Worm (Caenorhabditis elegans) whole organism, late embryonic: Measurements from ENCODE around the gene C05E11.7.
A peak's percentile ranks its signal among the peaks of the same experiment; 100 is the strongest.

Source experiments
- C38D4.7 ChIP-seq: fragments of 200-800 bp; sonication (Bioruptor generic); optimal IDR thresholded peaks from 2 replicates; lab custom pipeline; 2018; ENCODE audit warnings: mild to moderate bottlenecking, missing genetic modification characterization, moderate library complexity, missing compliant biosample characterization
- K02D7.2 ChIP-seq: sonication (generic microtip); optimal IDR thresholded peaks from 2 replicates; lab custom pipeline; 2017; ENCODE audit warnings: mild to moderate bottlenecking, missing genetic modification characterization, missing compliant biosample characterization
- T23F11.4 ChIP-seq: fragments of 200-800 bp; sonication (Bioruptor generic); optimal IDR thresholded peaks from 2 replicates; lab custom pipeline; 2018; ENCODE audit warnings: mild to moderate bottlenecking, missing genetic modification characterization, missing compliant biosample characterization
- Y22D7AL.16 ChIP-seq: sonication (generic microtip); optimal IDR thresholded peaks from 2 replicates; lab custom pipeline; 2016; ENCODE audit warnings: missing genetic modification characterization, missing compliant biosample characterization
- ama-1 ChIP-seq: fragments of 150-350 bp; optimal IDR thresholded peaks from 2 replicates; lab custom pipeline; 2014
- ceh-14 ChIP-seq: sonication (generic microtip); optimal IDR thresholded peaks from 2 replicates; lab custom pipeline; 2016; ENCODE audit warnings: missing genotype, missing genetic modification characterization, missing compliant biosample characterization
- ceh-18 ChIP-seq: sonication (generic microtip); optimal IDR thresholded peaks from 2 replicates; lab custom pipeline; 2016; ENCODE audit warnings: missing genetic modification characterization, missing compliant biosample characterization
- ceh-19 ChIP-seq: fragments of 200-800 bp; sonication (Bioruptor generic); optimal IDR thresholded peaks from 2 replicates; lab custom pipeline; 2018; ENCODE audit warnings: mild to moderate bottlenecking, missing genetic modification characterization, missing compliant biosample characterization
- ceh-2 ChIP-seq: sonication (generic microtip); optimal IDR thresholded peaks from 2 replicates; lab custom pipeline; 2016; ENCODE audit warnings: missing genotype, missing genetic modification characterization, missing compliant biosample characterization
- ceh-24 ChIP-seq: sonication (generic microtip); optimal IDR thresholded peaks from 2 replicates; lab custom pipeline; 2016; ENCODE audit warnings: mild to moderate bottlenecking, missing genetic modification characterization, missing compliant biosample characterization
- ceh-31 ChIP-seq: sonication (generic microtip); optimal IDR thresholded peaks from 2 replicates; lab custom pipeline; 2016; ENCODE audit warnings: missing genetic modification characterization, missing compliant biosample characterization
- ceh-34 ChIP-seq: sonication (generic microtip); optimal IDR thresholded peaks from 2 replicates; lab custom pipeline; 2016; ENCODE audit warnings: mild to moderate bottlenecking, missing genetic modification characterization, missing compliant biosample characterization
- ceh-45 ChIP-seq: fragments of 200-800 bp; sonication (Bioruptor generic); IDR thresholded peaks from 2 replicates; pipeline ENCODE4 v1.3.6; 2022; ENCODE audit warnings: missing genetic modification reagents, missing genetic modification characterization, missing compliant biosample characterization
- ceh-48 ChIP-seq: sonication (generic microtip); optimal IDR thresholded peaks from 2 replicates; lab custom pipeline; 2016; ENCODE audit warnings: missing genetic modification characterization, inconsistent platforms, missing compliant biosample characterization
- ceh-6 ChIP-seq: fragments of 200-800 bp; sonication (Bioruptor generic); optimal IDR thresholded peaks from 2 replicates; lab custom pipeline; 2018; ENCODE audit warnings: mild to moderate bottlenecking, missing genetic modification characterization, missing compliant biosample characterization
- ceh-9 ChIP-seq: sonication (generic microtip); optimal IDR thresholded peaks from 2 replicates; lab custom pipeline; 2016; ENCODE audit warnings: mild to moderate bottlenecking, missing genetic modification characterization, inconsistent platforms, missing compliant biosample characterization
- che-1 ChIP-seq: sonication (generic microtip); optimal IDR thresholded peaks from 2 replicates; lab custom pipeline; 2016; ENCODE audit warnings: mild to moderate bottlenecking, missing genetic modification characterization, missing compliant biosample characterization
- dmd-4 ChIP-seq: sonication (generic microtip); optimal IDR thresholded peaks from 2 replicates; lab custom pipeline; 2016; ENCODE audit warnings: borderline replicate concordance, missing genetic modification characterization, missing compliant biosample characterization
- dve-1 ChIP-seq: sonication (generic microtip); optimal IDR thresholded peaks from 2 replicates; lab custom pipeline; 2017; ENCODE audit warnings: antibody characterized with exemption, mild to moderate bottlenecking, missing genetic modification characterization, missing compliant biosample characterization
- elt-4 ChIP-seq: sonication (generic microtip); optimal IDR thresholded peaks from 2 replicates; lab custom pipeline; 2016; ENCODE audit warnings: missing genetic modification characterization, missing compliant biosample characterization
- fkh-10 ChIP-seq: fragments of 150-350 bp; optimal IDR thresholded peaks from 2 replicates; lab custom pipeline; 2014; ENCODE audit warnings: missing biosample characterization, missing genetic modification reagents, missing genetic modification characterization
- fkh-6 ChIP-seq: sonication (generic microtip); optimal IDR thresholded peaks from 2 replicates; lab custom pipeline; 2016; ENCODE audit warnings: missing genetic modification characterization, missing compliant biosample characterization
- gmeb-2 ChIP-seq: sonication (generic microtip); optimal IDR thresholded peaks from 2 replicates; lab custom pipeline; 2016; ENCODE audit warnings: missing genetic modification characterization, inconsistent platforms, missing compliant biosample characterization
- hlh-13 ChIP-seq: fragments of 200-800 bp; sonication (Bioruptor generic); optimal IDR thresholded peaks from 2 replicates; lab custom pipeline; 2018; ENCODE audit warnings: mild to moderate bottlenecking, missing genetic modification characterization, missing compliant biosample characterization
- hlh-15 ChIP-seq: sonication (generic microtip); optimal IDR thresholded peaks from 2 replicates; lab custom pipeline; 2016; ENCODE audit warnings: missing genetic modification characterization, missing compliant biosample characterization
- hlh-8 ChIP-seq: sonication (generic microtip); optimal IDR thresholded peaks from 2 replicates; lab custom pipeline; 2016; ENCODE audit warnings: missing genotype, missing genetic modification characterization, missing compliant biosample characterization
- lin-11 ChIP-seq: fragments of 200-800 bp; sonication (Bioruptor generic); optimal IDR thresholded peaks from 2 replicates; lab custom pipeline; 2018; ENCODE audit warnings: mild to moderate bottlenecking, missing genetic modification characterization, missing compliant biosample characterization
- madf-2 ChIP-seq: sonication (generic microtip); optimal IDR thresholded peaks from 2 replicates; lab custom pipeline; 2017; ENCODE audit warnings: missing genetic modification characterization, missing compliant biosample characterization
- mec-3 ChIP-seq: sonication (generic microtip); optimal IDR thresholded peaks from 2 replicates; lab custom pipeline; 2016; ENCODE audit warnings: borderline replicate concordance, missing genetic modification characterization, missing compliant biosample characterization
- npax-4 ChIP-seq: sonication (generic microtip); optimal IDR thresholded peaks from 2 replicates; lab custom pipeline; 2016; ENCODE audit warnings: missing genetic modification characterization, missing compliant biosample characterization
- pag-3 ChIP-seq: sonication (generic microtip); optimal IDR thresholded peaks from 2 replicates; lab custom pipeline; 2016; ENCODE audit warnings: missing compliant biosample characterization, missing genetic modification characterization, borderline replicate concordance
- pat-9 ChIP-seq: fragments of 200-800 bp; sonication (Bioruptor generic); optimal IDR thresholded peaks from 2 replicates; lab custom pipeline; 2018; ENCODE audit warnings: mild to moderate bottlenecking, missing genetic modification characterization, moderate library complexity, missing compliant biosample characterization
- pax-1 ChIP-seq: fragments of 150-350 bp; optimal IDR thresholded peaks from 2 replicates; lab custom pipeline; 2014; ENCODE audit warnings: missing biosample characterization, missing genetic modification characterization
- pha-2 ChIP-seq: sonication (generic microtip); optimal IDR thresholded peaks from 2 replicates; lab custom pipeline; 2017; ENCODE audit warnings: mild to moderate bottlenecking, missing genetic modification characterization, missing compliant biosample characterization
- pha-4 ChIP-seq: fragments of 150-350 bp; optimal IDR thresholded peaks from 2 replicates; lab custom pipeline; 2018; ENCODE audit warnings: missing biosample characterization, missing genetic modification reagents, missing genetic modification characterization
- ref-2 ChIP-seq: sonication (generic microtip); optimal IDR thresholded peaks from 2 replicates; lab custom pipeline; 2016; ENCODE audit warnings: missing genetic modification characterization, missing compliant biosample characterization
- rnt-1 ChIP-seq: sonication (generic microtip); optimal IDR thresholded peaks from 2 replicates; lab custom pipeline; 2016; ENCODE audit warnings: missing genetic modification characterization, missing compliant biosample characterization
- sox-2 ChIP-seq: fragments of 200-800 bp; sonication (Bioruptor generic); IDR thresholded peaks from 2 replicates; pipeline ENCODE4 v1.3.6; 2022; ENCODE audit warnings: missing genetic modification reagents, missing genetic modification characterization, missing compliant biosample characterization
- syd-9 ChIP-seq: sonication (generic microtip); optimal IDR thresholded peaks from 2 replicates; lab custom pipeline; 2016; ENCODE audit warnings: mild to moderate bottlenecking, missing genetic modification characterization, moderate library complexity, missing compliant biosample characterization
- tbx-2 ChIP-seq: sonication (generic microtip); optimal IDR thresholded peaks from 2 replicates; lab custom pipeline; 2016; ENCODE audit warnings: missing genetic modification characterization, missing compliant biosample characterization
- unc-42 ChIP-seq: sonication (generic microtip); optimal IDR thresholded peaks from 2 replicates; lab custom pipeline; 2016; ENCODE audit warnings: missing genotype, missing genetic modification characterization, missing compliant biosample characterization
- zip-5 ChIP-seq: sonication (generic microtip); optimal IDR thresholded peaks from 2 replicates; lab custom pipeline; 2016; ENCODE audit warnings: missing genetic modification characterization, missing compliant biosample characterization

C05E11.7 gene

ce11 chrX:4625080-4625479 lies 39.6 kb upstream of the C05E11.7 start:
- TF ChIP-seq madf-2 (tag; lab: Kevin White, UChicago) = no peak
- no peak for TF ChIP-seq pha-4 (tag; lab: Kevin White, UChicago)
- no peak for TF ChIP-seq ceh-34 (tag; lab: Kevin White, UChicago)
- TF ChIP-seq ceh-48 (tag; lab: Kevin White, UChicago) = no peak
- TF ChIP-seq hlh-8 (tag; lab: Kevin White, UChicago) = no peak
- TF ChIP-seq pag-3 = no peak
- no peak for TF ChIP-seq gmeb-2 (tag; lab: Kevin White, UChicago)
- no peak for TF ChIP-seq dve-1 (tag; lab: Kevin White, UChicago)
- no peak for TF ChIP-seq zip-5 (tag; lab: Kevin White, UChicago)
- TF ChIP-seq elt-4 = no peak
- TF ChIP-seq K02D7.2 (tag; lab: Kevin White, UChicago) = no peak
- TF ChIP-seq hlh-15 = no peak
- TF ChIP-seq pha-2 (tag; lab: Kevin White, UChicago) = no peak
- no peak for TF ChIP-seq ceh-45
- no peak for TF ChIP-seq tbx-2 (tag; lab: Kevin White, UChicago)
- TF ChIP-seq ref-2 (tag; lab: Kevin White, UChicago) = no peak
- no peak for TF ChIP-seq sox-2
- no peak for TF ChIP-seq fkh-6 (tag; lab: Kevin White, UChicago)
- TF ChIP-seq Y22D7AL.16 = no peak
- no peak for TF ChIP-seq pax-1 (tag; lab: Kevin White, UChicago)

- TF ChIP-seq unc-42 (tag; lab: Kevin White, UChicago) (peak; percentile 82), pat-9 (tag; lab: Kevin White, UChicago) (no peak), ceh-31 (tag; lab: Kevin White, UChicago) (peak; percentile 7)
Observed at ce11 chrX:4623707-4624106, 38.2 kb upstream of the C05E11.7 start.

ce11 chrX:4622024-4622423 lies 36.5 kb upstream of the C05E11.7 start, which contains the start of gene C46C11.3:
Gene C46C11.3, plus strand, starts transcription at chrX:4622324.
- TF ChIP-seq madf-2 (tag; lab: Kevin White, UChicago) (no peak), lin-11 (no peak), ceh-2 (tag; lab: Kevin White, UChicago) (no peak), npax-4 (tag; lab: Kevin White, UChicago) (no peak), ceh-6 (GFP tag; lab: Kevin White, UChicago) (no peak), syd-9 (tag; lab: Kevin White, UChicago) (no peak), hlh-13 (no peak), ceh-34 (tag; lab: Kevin White, UChicago) (no peak), rnt-1 (tag; lab: Kevin White, UChicago) (no peak), T23F11.4 (GFP tag; lab: Kevin White, UChicago) (no peak), ceh-9 (tag; lab: Kevin White, UChicago) (no peak), tbx-2 (tag; lab: Kevin White, UChicago) (no peak), pat-9 (tag; lab: Kevin White, UChicago) (no peak), ceh-18 (tag; lab: Kevin White, UChicago) (no peak), mec-3 (tag; lab: Kevin White, UChicago) (no peak), fkh-10 (GFP tag; lab: Kevin White, UChicago) (no peak)

DNA sequence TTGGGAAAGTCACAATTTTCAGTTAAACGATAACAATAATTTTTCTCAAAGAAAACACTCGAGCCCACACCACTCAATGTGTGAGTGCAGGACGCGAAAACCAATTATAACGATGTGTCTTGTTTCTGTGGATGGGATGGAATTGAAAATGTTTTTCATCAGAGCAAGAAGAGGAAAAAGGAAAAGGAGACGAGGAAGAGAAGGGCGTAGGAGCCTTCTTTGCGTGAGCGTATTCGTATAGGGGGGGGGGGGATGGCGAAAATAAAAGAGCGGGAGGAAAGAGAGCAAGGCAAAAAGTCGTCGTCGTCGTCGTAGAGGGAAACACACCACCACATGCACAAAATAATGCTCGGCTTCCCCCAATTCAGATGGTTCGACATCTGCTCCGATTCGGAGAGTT lies 34.5 kb upstream of the C05E11.7 start:
- TF ChIP-seq ceh-31 (tag; lab: Kevin White, UChicago) (peak; percentile 52), ceh-34 (tag; lab: Kevin White, UChicago) (peak; percentile 27), ama-1 (no peak), fkh-6 (tag; lab: Kevin White, UChicago) (no peak), ceh-19 (GFP tag; lab: Kevin White, UChicago) (peak; percentile 23), che-1 (tag; lab: Kevin White, UChicago) (peak; percentile 7), unc-42 (tag; lab: Kevin White, UChicago) (peak; percentile 83), hlh-13 (no peak), ceh-14 (peak; percentile 83), ceh-45 (no peak), C38D4.7 (GFP tag; lab: Kevin White, UChicago) (no peak), dmd-4 (tag; lab: Kevin White, UChicago) (no peak), ceh-48 (tag; lab: Kevin White, UChicago) (no peak), elt-4 (no peak), ceh-24 (tag; lab: Kevin White, UChicago) (no peak)
